Worm (Caenorhabditis elegans): ENCODE results near the gene clec-197.

- TF ChIP-seq lin-13 (GFP tag; optimal IDR thresholded peaks at IDR 0.05), result no peak
- TF ChIP-seq dpl-1 (GFP tag; optimal IDR thresholded peaks at IDR 0.05), result no peak
- TF ChIP-seq Y5F2A.4 (GFP tag; optimal IDR thresholded peaks at IDR 0.05), result no peak
- TF ChIP-seq mdl-1 (tag; optimal IDR thresholded peaks at IDR 0.05), result no peak
- TF ChIP-seq lsy-2 (tag; optimal IDR thresholded peaks at IDR 0.05), result no peak
- no peak for TF ChIP-seq unc-62 (GFP tag; optimal IDR thresholded peaks at IDR 0.05 in 1 of 2)
- TF ChIP-seq unc-62 (tag; optimal IDR thresholded peaks at IDR 0.05), result no peak
- TF ChIP-seq mes-2 (tag; optimal IDR thresholded peaks at IDR 0.05; ENCODE audit: poor library complexity, severe bottlenecking), result no peak
- no peak for TF ChIP-seq ces-1 (GFP tag; optimal IDR thresholded peaks at IDR 0.05)
- TF ChIP-seq nhr-76 (tag; optimal IDR thresholded peaks at IDR 0.05), result no peak
These were observed 30.1 kb downstream of the clec-197 start, which contains the start of gene C49C3.20 for ce11 chrIV:17316398-17316797.
